Fruit fly (Drosophila melanogaster) whole organism, embryonic: ENCODE data around the gene CG14352.

Experiments
- Bgb ChIP-seq: fragments of 200-800 bp; sonication (Bioruptor generic); IDR thresholded peaks from 2 replicates; pipeline ENCODE4 v1.3.6; 2022; ENCODE audit warnings: missing biosample characterization, missing genetic modification characterization; ENCODE audit not compliant: partially characterized antibody
- CG10147 ChIP-seq: fragments of 200-800 bp; sonication (Bioruptor generic); optimal IDR thresholded peaks from 2 replicates; lab custom pipeline; 2019; ENCODE audit warnings: missing biosample characterization, mild to moderate bottlenecking, missing genetic modification characterization, moderate library complexity
- CG11695 ChIP-seq: fragments of 200-800 bp; sonication (Bioruptor generic); IDR thresholded peaks from 3 replicates; pipeline ENCODE4 v1.3.6; 2022; ENCODE audit warnings: missing biosample characterization, missing genetic modification characterization
- CG12219 ChIP-seq: fragments of 200-800 bp; sonication (Bioruptor generic); optimal IDR thresholded peaks from 3 replicates; lab custom pipeline; 2018; ENCODE audit warnings: missing biosample characterization, mild to moderate bottlenecking, missing genetic modification characterization
- CG12659 ChIP-seq: fragments of 200-800 bp; sonication (Bioruptor generic); optimal IDR thresholded peaks from 3 replicates; lab custom pipeline; 2017; ENCODE audit warnings: mild to moderate bottlenecking, missing biosample characterization, missing genetic modification reagents, missing genetic modification characterization
- CG12744 ChIP-seq: fragments of 200-800 bp; sonication (Bioruptor generic); optimal IDR thresholded peaks from 2 replicates; lab custom pipeline; 2016; ENCODE audit warnings: missing biosample characterization, missing genetic modification characterization
- CG14710 ChIP-seq: fragments of 200-800 bp; sonication (Bioruptor generic); optimal IDR thresholded peaks from 3 replicates; lab custom pipeline; 2019; ENCODE audit warnings: missing biosample characterization, mild to moderate bottlenecking, missing genetic modification characterization, moderate library complexity
- CG16779 ChIP-seq: fragments of 200-800 bp; sonication (Bioruptor generic); IDR thresholded peaks from 2 replicates; pipeline ENCODE4 v1.3.6; 2022; ENCODE audit warnings: missing biosample characterization, missing genetic modification characterization
- CG16813 ChIP-seq: fragments of 200-800 bp; sonication (Bioruptor generic); IDR thresholded peaks from 3 replicates; pipeline ENCODE4 v1.3.6; 2022; ENCODE audit warnings: missing biosample characterization, missing genetic modification characterization; ENCODE audit not compliant: partially characterized antibody
- CG17829 ChIP-seq: fragments of 200-800 bp; optimal IDR thresholded peaks from 2 replicates; lab custom pipeline; 2019; ENCODE audit warnings: missing biosample characterization, mild to moderate bottlenecking, missing genetic modification characterization, moderate library complexity
- CG17912 ChIP-seq: fragments of 200-800 bp; sonication (Bioruptor generic); optimal IDR thresholded peaks from 2 replicates; lab custom pipeline; 2018; ENCODE audit warnings: missing biosample characterization, mild to moderate bottlenecking, missing genetic modification characterization
- CG31365 ChIP-seq: fragments of 200-800 bp; sonication (Bioruptor generic); optimal IDR thresholded peaks from 2 replicates; lab custom pipeline; 2018; ENCODE audit warnings: missing biosample characterization, mild to moderate bottlenecking, missing genetic modification characterization
- CG3838 ChIP-seq: fragments of 200-800 bp; sonication (Bioruptor generic); optimal IDR thresholded peaks from 3 replicates; lab custom pipeline; 2016; ENCODE audit warnings: missing biosample characterization, missing genetic modification characterization
- CG3995 ChIP-seq: fragments of 200-800 bp; sonication (Bioruptor generic); optimal IDR thresholded peaks from 3 replicates; lab custom pipeline; 2016; ENCODE audit warnings: missing biosample characterization, missing genetic modification characterization
- CG4360 ChIP-seq: fragments of 200-800 bp; sonication (Bioruptor generic); IDR thresholded peaks from 2 replicates; pipeline ENCODE4 v1.3.6; 2022; ENCODE audit warnings: missing biosample characterization, missing genetic modification characterization
- CG4707 ChIP-seq: fragments of 200-800 bp; sonication (Bioruptor generic); optimal IDR thresholded peaks from 2 replicates; lab custom pipeline; 2018; ENCODE audit warnings: missing biosample characterization, mild to moderate bottlenecking, missing genetic modification characterization, moderate library complexity
- CG7357 ChIP-seq: fragments of 200-800 bp; sonication (Bioruptor generic); IDR thresholded peaks from 3 replicates; pipeline ENCODE4 v1.3.6; 2022; ENCODE audit warnings: missing biosample characterization, missing genetic modification characterization
- CG7963 ChIP-seq: fragments of 200-800 bp; sonication (Bioruptor generic); IDR thresholded peaks from 3 replicates; pipeline ENCODE4 v1.3.6; 2022; ENCODE audit warnings: missing biosample characterization, missing genetic modification characterization; ENCODE audit not compliant: partially characterized antibody
- CG9215 ChIP-seq: fragments of 200-800 bp; sonication (Bioruptor generic); IDR thresholded peaks from 2 replicates; pipeline ENCODE4 v1.3.6; 2022; ENCODE audit warnings: missing biosample characterization, missing genetic modification characterization
- CTCF ChIP-seq: fragments of 200-800 bp; sonication (Bioruptor generic); optimal IDR thresholded peaks from 2 replicates; lab custom pipeline; 2017; ENCODE audit warnings: missing biosample characterization, mild to moderate bottlenecking, missing genetic modification characterization, moderate library complexity
- CrebB ChIP-seq: fragments of 200-800 bp; sonication (Bioruptor generic); optimal IDR thresholded peaks from 3 replicates; lab custom pipeline; 2018; ENCODE audit warnings: missing biosample characterization, mild to moderate bottlenecking, missing genetic modification characterization
- Dad ChIP-seq: fragments of 200-800 bp; sonication (Bioruptor generic); optimal IDR thresholded peaks from 3 replicates; lab custom pipeline; 2016; ENCODE audit warnings: missing biosample characterization, missing genetic modification characterization
- Drgx ChIP-seq: fragments of 200-800 bp; sonication (Bioruptor generic); IDR thresholded peaks from 2 replicates; pipeline ENCODE4 v1.3.6; 2022; ENCODE audit warnings: missing biosample characterization, missing genetic modification characterization
- HmgZ ChIP-seq: fragments of 200-800 bp; sonication (Bioruptor generic); optimal IDR thresholded peaks from 2 replicates; lab custom pipeline; 2018; ENCODE audit warnings: missing biosample characterization, mild to moderate bottlenecking, missing genetic modification characterization
- Hmr ChIP-seq: fragments of 200-800 bp; sonication (Bioruptor generic); optimal IDR thresholded peaks from 3 replicates; lab custom pipeline; 2017; ENCODE audit warnings: mild to moderate bottlenecking, missing biosample characterization, missing genetic modification reagents, missing genetic modification characterization
- NK7.1 ChIP-seq: fragments of 200-800 bp; sonication (Bioruptor generic); optimal IDR thresholded peaks from 3 replicates; lab custom pipeline; 2016; ENCODE audit warnings: missing biosample characterization, missing genetic modification characterization
- Sox100B ChIP-seq: fragments of 200-800 bp; sonication (Bioruptor generic); optimal IDR thresholded peaks from 3 replicates; lab custom pipeline; 2018; ENCODE audit warnings: missing biosample characterization, mild to moderate bottlenecking, missing genetic modification characterization
- Spps ChIP-seq: fragments of 200-800 bp; sonication (Bioruptor generic); optimal IDR thresholded peaks from 2 replicates; lab custom pipeline; 2018; ENCODE audit warnings: missing biosample characterization, mild to moderate bottlenecking, missing genetic modification characterization
- ab ChIP-seq: fragments of 200-800 bp; sonication (Bioruptor generic); optimal IDR thresholded peaks from 2 replicates; lab custom pipeline; 2016; ENCODE audit warnings: missing biosample characterization, missing genetic modification characterization
- ash1 ChIP-seq: fragments of 200-800 bp; sonication (Bioruptor generic); optimal IDR thresholded peaks from 2 replicates; lab custom pipeline; 2018; ENCODE audit warnings: missing biosample characterization, mild to moderate bottlenecking, missing genetic modification characterization
- chm ChIP-seq: fragments of 200-800 bp; sonication (Bioruptor generic); IDR thresholded peaks from 2 replicates; pipeline ENCODE4 v1.3.6; 2022; ENCODE audit warnings: missing biosample characterization, missing genetic modification characterization
- chn ChIP-seq: fragments of 200-800 bp; sonication (Bioruptor generic); optimal IDR thresholded peaks from 2 replicates; lab custom pipeline; 2016; ENCODE audit warnings: missing biosample characterization, missing genetic modification characterization
- dysf ChIP-seq: fragments of 200-800 bp; sonication (Bioruptor generic); IDR thresholded peaks from 3 replicates; pipeline ENCODE4 v1.3.6; 2022; ENCODE audit warnings: missing biosample characterization, missing genetic modification characterization
- fd102C ChIP-seq: fragments of 200-800 bp; sonication (Bioruptor generic); optimal IDR thresholded peaks from 2 replicates; lab custom pipeline; 2018; ENCODE audit warnings: missing biosample characterization, mild to moderate bottlenecking, missing genetic modification characterization, moderate library complexity
- ftz-f1 ChIP-seq: fragments of 200-800 bp; sonication (Bioruptor generic); optimal IDR thresholded peaks from 2 replicates; lab custom pipeline; 2016; ENCODE audit warnings: missing biosample characterization, missing genetic modification characterization
- gce ChIP-seq: fragments of 200-800 bp; sonication (Bioruptor generic); IDR thresholded peaks from 3 replicates; pipeline ENCODE4 v1.3.6; 2022; ENCODE audit warnings: missing biosample characterization, missing genetic modification characterization
- grn ChIP-seq: fragments of 200-800 bp; sonication (Bioruptor generic); optimal IDR thresholded peaks from 3 replicates; lab custom pipeline; 2017; ENCODE audit warnings: missing biosample characterization, missing genetic modification characterization
- insv ChIP-seq, 2 experiments: fragments of 200-800 bp; sonication (Bioruptor generic); optimal IDR thresholded peaks; 3 replicates each; lab custom pipeline; 2016 to 2018; ENCODE audit warnings: missing biosample characterization in 2 of 2, missing genetic modification characterization in 2 of 2
- ken ChIP-seq: fragments of 200-800 bp; sonication (Bioruptor generic); IDR thresholded peaks from 3 replicates; pipeline ENCODE4 v1.3.6; 2022; ENCODE audit warnings: missing biosample characterization, missing genetic modification characterization
- lilli ChIP-seq: fragments of 200-800 bp; sonication (Bioruptor generic); optimal IDR thresholded peaks from 3 replicates; lab custom pipeline; 2016; ENCODE audit warnings: missing biosample characterization, missing genetic modification characterization
- lola ChIP-seq, 3 experiments: fragments of >200 bp in 2 of 3; fragments of 200-800 bp in 1 of 3; sonication (Bioruptor generic) in 1 of 3; optimal IDR thresholded peaks; 2 replicates each; lab custom pipeline; 2017 to 2019; ENCODE audit warnings: missing biosample characterization in 3 of 3, missing genetic modification characterization in 3 of 3, mild to moderate bottlenecking in 1 of 3, moderate library complexity in 1 of 3
- nau ChIP-seq: fragments of 200-800 bp; sonication (Bioruptor generic); optimal IDR thresholded peaks from 3 replicates; lab custom pipeline; 2017; ENCODE audit warnings: missing biosample characterization, mild to moderate bottlenecking, missing genetic modification characterization, missing genetic modification reagents
- nmo ChIP-seq: fragments of 200-800 bp; sonication (Bioruptor generic); optimal IDR thresholded peaks from 2 replicates; lab custom pipeline; 2018; ENCODE audit warnings: missing biosample characterization, mild to moderate bottlenecking, missing genetic modification characterization, moderate library complexity
- oc ChIP-seq: fragments of 200-800 bp; sonication (Bioruptor generic); optimal IDR thresholded peaks from 2 replicates; lab custom pipeline; 2018; ENCODE audit warnings: missing biosample characterization, mild to moderate bottlenecking, missing genetic modification characterization, moderate library complexity
- pnt ChIP-seq: fragments of 200-800 bp; sonication (Bioruptor generic); optimal IDR thresholded peaks from 3 replicates; lab custom pipeline; 2016; ENCODE audit warnings: missing biosample characterization, missing genetic modification characterization
- slbo ChIP-seq: fragments of 200-800 bp; sonication (Bioruptor generic); IDR thresholded peaks from 2 replicates; pipeline ENCODE4 v1.3.6; 2022; ENCODE audit warnings: missing biosample characterization, missing genetic modification characterization
- sna ChIP-seq: fragments of 200-800 bp; sonication (Bioruptor generic); IDR thresholded peaks from 2 replicates; pipeline ENCODE4 v1.3.6; 2022; ENCODE audit warnings: missing biosample characterization, missing genetic modification characterization; ENCODE audit not compliant: partially characterized antibody
- tna ChIP-seq: fragments of 200-800 bp; sonication (Bioruptor generic); IDR thresholded peaks from 2 replicates; pipeline ENCODE4 v1.3.6; 2022; ENCODE audit warnings: missing biosample characterization, missing genetic modification characterization; ENCODE audit not compliant: partially characterized antibody
- wdn ChIP-seq: fragments of 200-800 bp; sonication (Bioruptor generic); IDR thresholded peaks from 2 replicates; pipeline ENCODE4 v1.3.6; 2022; ENCODE audit warnings: missing biosample characterization, missing genetic modification characterization
- zfh1 ChIP-seq: fragments of 200-800 bp; sonication (Bioruptor generic); IDR thresholded peaks from 3 replicates; pipeline ENCODE4 v1.3.6; 2022; ENCODE audit warnings: missing biosample characterization, missing genetic modification characterization
- zfh2 ChIP-seq: fragments of 200-800 bp; sonication (Bioruptor generic); optimal IDR thresholded peaks from 2 replicates; lab custom pipeline; 2016; ENCODE audit warnings: missing biosample characterization, missing genetic modification characterization

The CG14352 gene

dm6 chr2L:1648677-1649078, 37.5 kb downstream of the CG14352 start (continued):
- peak; percentile 75 for TF ChIP-seq grn (GFP tag; lab: Kevin White, UChicago)
- TF ChIP-seq Spps (tag; lab: Kevin White, UChicago) = peak; percentile 20
- 0 out of 2 replicates have a peak, but pooled peaks have one; percentile 43 for TF ChIP-seq CG16779 (GFP tag; lab: Robert Waterston, UW)
- TF ChIP-seq Bgb = no peak
- TF ChIP-seq CG12744 (GFP tag; lab: Kevin White, UChicago) = peak; percentile 52
- TF ChIP-seq CG31365 (tag; lab: Kevin White, UChicago) = peak; percentile 87
- TF ChIP-seq nau (GFP tag; lab: Kevin White, UChicago) = peak; percentile 97
- TF ChIP-seq CG7963 = no peak
- TF ChIP-seq CG7357 (GFP tag; lab: Robert Waterston, UW) = no peak
- peak; percentile 84 for TF ChIP-seq CrebB (tag; lab: Kevin White, UChicago)
- TF ChIP-seq Drgx = no peak
- TF ChIP-seq chm (GFP tag; lab: Robert Waterston, UW) = peak; percentile 75
- TF ChIP-seq CG12659 = peak; percentile 39
- peak; percentile 45 for TF ChIP-seq chn (GFP tag; lab: Kevin White, UChicago)
- peak; percentile 76 for TF ChIP-seq zfh1 (GFP tag; lab: Robert Waterston, UW)
- TF ChIP-seq zfh2 (GFP tag; lab: Kevin White, UChicago) = no peak
- TF ChIP-seq CG17829 = peak; percentile 22
- peak; percentile 15 for TF ChIP-seq CG3995 (GFP tag; lab: Kevin White, UChicago)
- TF ChIP-seq CG14710 (tag; lab: Kevin White, UChicago) = peak; percentile 51
- no peak for TF ChIP-seq CG16813 (GFP tag; lab: Robert Waterston, UW)
- TF ChIP-seq CG12219 (GFP tag; lab: Kevin White, UChicago) = peak; percentile 79
- no peak for TF ChIP-seq tna (GFP tag; lab: Robert Waterston, UW)
- peak; percentile 60 for TF ChIP-seq ash1 (GFP tag; lab: Kevin White, UChicago)
- peak; percentile 85; the same call in 2 of the 3 replicates for TF ChIP-seq gce (GFP tag; lab: Robert Waterston, UW)
- TF ChIP-seq wdn (GFP tag; lab: Robert Waterston, UW) = peak; percentile 57; the same call in 1 of the 2 replicates
- peak; percentile 37 for TF ChIP-seq slbo (GFP tag; lab: Robert Waterston, UW)
- peak; percentile 63 for TF ChIP-seq CTCF (GFP tag; lab: Kevin White, UChicago)
- no peak for TF ChIP-seq insv (GFP tag; optimal IDR thresholded peaks at IDR 0.05; lab: Kevin White, UChicago)
- peak; percentile 94 for TF ChIP-seq CG4707 (GFP tag; lab: Kevin White, UChicago)
- peak; percentile 78; the same call in 2 of the 3 replicates for TF ChIP-seq ken (GFP tag; lab: Robert Waterston, UW)
- peak; percentile 74 for TF ChIP-seq Hmr (GFP tag; lab: Kevin White, UChicago)
- peak; percentile 14 for TF ChIP-seq ab (GFP tag; lab: Kevin White, UChicago)
- peak; percentile 76 for TF ChIP-seq Sox100B (GFP tag; lab: Kevin White, UChicago)
- TF ChIP-seq CG17912 = peak; percentile 95
- peak; percentile 82 for TF ChIP-seq HmgZ (tag; lab: Kevin White, UChicago)
- TF ChIP-seq lola (GFP tag; optimal IDR thresholded peaks at IDR 0.05; lab: Kevin White, UChicago) = peak in 2 of 3 experiments; percentile 44 to 70
- TF ChIP-seq CG9215 = no peak
- TF ChIP-seq pnt (GFP tag; lab: Kevin White, UChicago) = peak; percentile 74
- peak; percentile 30 for TF ChIP-seq nmo
- TF ChIP-seq CG3838 = peak; percentile 84
- peak; percentile 72 for TF ChIP-seq fd102C (GFP tag; lab: Kevin White, UChicago)
- TF ChIP-seq lilli (GFP tag; lab: Kevin White, UChicago) = peak; percentile 22
- peak; percentile 60 for TF ChIP-seq ftz-f1 (GFP tag; lab: Kevin White, UChicago)
- peak; percentile 87 for TF ChIP-seq NK7.1 (GFP tag; lab: Kevin White, UChicago)
- peak; percentile 88 for TF ChIP-seq oc
- no peak for TF ChIP-seq sna (GFP tag; lab: Robert Waterston, UW)
- peak; percentile 42 for TF ChIP-seq CG4360
- TF ChIP-seq Dad (GFP tag; lab: Kevin White, UChicago) = peak; percentile 57
- TF ChIP-seq CG11695 (GFP tag; lab: Robert Waterston, UW) = peak; percentile 78
- peak; percentile 74 for TF ChIP-seq CG10147
- TF ChIP-seq dysf (GFP tag; lab: Robert Waterston, UW) = peak; percentile 51; the same call in 2 of the 3 replicates
